Worm (Caenorhabditis elegans) whole organism, L3 larva: ENCODE data around the gene F36A4.5.

ENCODE experiments used
- ZK546.5 ChIP-seq: sonication (generic microtip); optimal IDR thresholded peaks from 2 replicates; lab custom pipeline; 2017; ENCODE audit warnings: missing biosample characterization, missing genetic modification characterization
- aly-2 ChIP-seq: fragments of 150-350 bp; optimal IDR thresholded peaks from 2 replicates; lab custom pipeline; 2014; ENCODE audit warnings: missing biosample characterization, missing genetic modification characterization
- egl-5 ChIP-seq: fragments of 150-350 bp; optimal IDR thresholded peaks from 2 replicates; lab custom pipeline; 2017; ENCODE audit warnings: missing biosample characterization, missing genetic modification reagents, missing genetic modification characterization, inconsistent platforms
- hmg-11 ChIP-seq: sonication (generic microtip); optimal IDR thresholded peaks from 2 replicates; lab custom pipeline; 2016; ENCODE audit warnings: missing genetic modification characterization, missing compliant biosample characterization
- mdl-1 ChIP-seq: fragments of 150-350 bp; optimal IDR thresholded peaks from 2 replicates; lab custom pipeline; 2014; ENCODE audit warnings: missing biosample characterization, missing genetic modification characterization
- nhr-11 ChIP-seq: fragments of 150-350 bp; optimal IDR thresholded peaks from 2 replicates; lab custom pipeline; 2014; ENCODE audit warnings: missing biosample characterization, missing genetic modification characterization
- nhr-28 ChIP-seq: fragments of 150-350 bp; optimal IDR thresholded peaks from 2 replicates; lab custom pipeline; 2014; ENCODE audit warnings: missing biosample characterization, missing genetic modification characterization
- sea-2 ChIP-seq: fragments of 150-350 bp; sonication (generic microtip); optimal IDR thresholded peaks from 4 replicates; lab custom pipeline; 2014; ENCODE audit warnings: missing biosample characterization, missing genetic modification reagents, missing genetic modification characterization
- snpc-4 ChIP-seq: fragments of 150-350 bp; optimal IDR thresholded peaks from 2 replicates; lab custom pipeline; 2014; ENCODE audit warnings: missing biosample characterization, missing genetic modification characterization
- zag-1 ChIP-seq: fragments of 150-350 bp; optimal IDR thresholded peaks from 2 replicates; lab custom pipeline; 2014; ENCODE audit warnings: missing biosample characterization, missing genetic modification characterization
- ztf-4 ChIP-seq: fragments of 150-350 bp; optimal IDR thresholded peaks from 2 replicates; lab custom pipeline; 2014; ENCODE audit warnings: missing biosample characterization, missing genetic modification characterization

DNA sequence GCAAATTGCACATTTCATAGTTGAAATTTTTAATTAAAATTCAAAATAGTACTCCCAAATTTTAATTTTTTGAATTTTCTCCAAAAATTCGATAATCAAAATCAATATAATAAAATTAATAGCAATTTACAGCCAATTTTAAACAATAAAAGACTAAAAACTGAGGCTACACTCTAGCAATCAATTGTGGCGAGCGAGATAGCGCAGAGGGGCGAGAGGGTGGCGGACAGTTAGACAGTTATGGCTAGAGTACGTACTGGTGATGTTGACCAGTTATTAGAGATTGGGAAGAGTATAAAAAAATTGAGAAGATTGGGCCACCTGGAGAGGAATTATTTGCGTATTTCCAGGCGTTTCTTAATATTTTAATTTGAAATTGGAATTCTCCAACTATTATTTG, 12.4 kb downstream of the F36A4.5 start, which contains the start of gene nhr-78:
- TF ChIP-seq snpc-4 (tag; lab: Kevin White, UChicago) (no peak), mdl-1 (tag; lab: Kevin White, UChicago) (no peak), sea-2 (GFP tag; lab: Kevin White, UChicago) (no peak), aly-2 (no peak), hmg-11 (tag; lab: Kevin White, UChicago) (no peak), ztf-4 (tag; lab: Kevin White, UChicago) (no peak), zag-1 (tag; lab: Kevin White, UChicago) (no peak), nhr-28 (tag; lab: Kevin White, UChicago) (no peak), nhr-11 (tag; lab: Kevin White, UChicago) (no peak), egl-5 (tag; lab: Kevin White, UChicago) (no peak), ZK546.5 (tag; lab: Kevin White, UChicago) (no peak)
